Worm (Caenorhabditis elegans): Measurements from ENCODE around the gene mec-14.
A peak's percentile ranks its signal among the peaks of the same experiment; 100 is the strongest.

The mec-14 gene

ce11 chrIII:7198838-7199237, 6.0 kb upstream of the mec-14 start, which contains the start of gene pfd-5 (continued):
- TF ChIP-seq lin-15B (tag; optimal IDR thresholded peaks at IDR 0.05) = peak; percentile 25
- TF ChIP-seq nhr-19 (GFP tag; conservative IDR thresholded peaks at IDR 0.05) = peak; percentile 77
- TF ChIP-seq nhr-12 (tag; optimal IDR thresholded peaks at IDR 0.05) = no peak
- peak; percentile 77 for TF ChIP-seq dsc-1 (tag; optimal IDR thresholded peaks at IDR 0.05)
- TF ChIP-seq alr-1 (tag; optimal IDR thresholded peaks at IDR 0.05; ENCODE audit: borderline replicate concordance) = no peak
- TF ChIP-seq lin-35 (GFP tag; optimal IDR thresholded peaks at IDR 0.05) = peak; percentile 96 to 97
- TF ChIP-seq tbx-2 (tag; optimal IDR thresholded peaks at IDR 0.05) = peak; percentile 81
- peak; percentile 72 for TF ChIP-seq swsn-7 (tag; optimal IDR thresholded peaks at IDR 0.05)
- peak; percentile 4 for TF ChIP-seq pag-3 (tag; optimal IDR thresholded peaks at IDR 0.05; ENCODE audit: borderline replicate concordance, insufficient read depth)
- peak; percentile 74 for TF ChIP-seq snu-23 (GFP tag; optimal IDR thresholded peaks at IDR 0.05)
- TF ChIP-seq C34B4.2 (tag; optimal IDR thresholded peaks at IDR 0.05) = no peak

- TF ChIP-seq zip-4 (GFP tag; optimal IDR thresholded peaks at IDR 0.05) (no peak), jun-1 (tag; optimal IDR thresholded peaks at IDR 0.05) (no peak), nhr-77 (tag; optimal IDR thresholded peaks at IDR 0.05) (no peak), mdl-1 (tag; optimal IDR thresholded peaks at IDR 0.05) (no peak)
Measured at ce11 chrIII:7197973-7198372, 5.2 kb upstream of the mec-14 start, which contains the start of gene exos-9. TSS of gene exos-9 (minus strand) at chrIII:7198073.

- TF ChIP-seq fkh-8 (tag; optimal IDR thresholded peaks at IDR 0.05) (no peak), unc-62 (GFP tag; optimal IDR thresholded peaks at IDR 0.05) (no peak), efl-1 (optimal IDR thresholded peaks at IDR 0.05) (no peak), efl-1 (GFP tag; optimal IDR thresholded peaks at IDR 0.05 in 1 of 2) (peak in 1 of 2 experiments; percentile 49), F16B12.6 (tag; optimal IDR thresholded peaks at IDR 0.05) (no peak)
Measured at ce11 chrIII:7195325-7195724, 2.5 kb upstream of the mec-14 start, which contains the start of gene F37C12.18. TSS of gene F37C12.18 (minus strand) at chrIII:7195425.

ce11 chrIII:7189581-7190128, 3.1 kb downstream of the mec-14 start, which contains the start of gene rps-21:
TSS of gene rps-21 (minus strand) at chrIII:7189631.
- no peak for TF ChIP-seq Y116A8C.19 (tag; optimal IDR thresholded peaks at IDR 0.05; ENCODE audit: borderline replicate concordance)
- peak; percentile 47 for TF ChIP-seq lir-3 (tag; optimal IDR thresholded peaks at IDR 0.05; ENCODE audit: poor library complexity)
- TF ChIP-seq dsc-1 (tag; optimal IDR thresholded peaks at IDR 0.05) = peak; percentile 74
- TF ChIP-seq ceh-8 (GFP tag; optimal IDR thresholded peaks at IDR 0.05) = no peak
- TF ChIP-seq C16A3.4 (tag; optimal IDR thresholded peaks at IDR 0.05) = peak; percentile 91
- peak; percentile 70 for TF ChIP-seq blmp-1 (tag; optimal IDR thresholded peaks at IDR 0.05)
- peak; percentile 79 for TF ChIP-seq nhr-77 (tag; optimal IDR thresholded peaks at IDR 0.05)
- peak; percentile 55 for TF ChIP-seq snpc-4 (tag; optimal IDR thresholded peaks at IDR 0.05)
- peak; percentile 27 for TF ChIP-seq zip-4 (GFP tag; optimal IDR thresholded peaks at IDR 0.05)
- TF ChIP-seq nhr-237 (tag; optimal IDR thresholded peaks at IDR 0.05) = peak; percentile 55
- peak; percentile 71 for TF ChIP-seq C04F5.9 (tag; optimal IDR thresholded peaks at IDR 0.05)
- peak; percentile 88 for TF ChIP-seq xbp-1 (tag; optimal IDR thresholded peaks at IDR 0.05)
- TF ChIP-seq aha-1 (tag; optimal IDR thresholded peaks at IDR 0.05) = no peak
- peak; percentile 83 for TF ChIP-seq lin-15B (tag; optimal IDR thresholded peaks at IDR 0.05)
- TF ChIP-seq ceh-82 (tag; optimal IDR thresholded peaks at IDR 0.05) = peak; percentile 59 to 94 (median 78)
- no peak for TF ChIP-seq zag-1 (tag; optimal IDR thresholded peaks at IDR 0.05)
- TF ChIP-seq dpl-1 (GFP tag; optimal IDR thresholded peaks at IDR 0.05) = peak; percentile 73 to 84 (median 82)
- no peak for TF ChIP-seq C34B4.2 (tag; optimal IDR thresholded peaks at IDR 0.05)
- peak in 1 of 2 experiments; percentile 59 for TF ChIP-seq ztf-11 (tag; optimal IDR thresholded peaks at IDR 0.05)
- peak in 1 of 2 experiments; percentile 48 for TF ChIP-seq mdl-1 (tag; optimal IDR thresholded peaks at IDR 0.05)
- peak; percentile 82 for TF ChIP-seq rnt-1 (tag; optimal IDR thresholded peaks at IDR 0.05)
- peak; percentile 70 for TF ChIP-seq unc-130 (tag; optimal IDR thresholded peaks at IDR 0.05)
- peak; percentile 86 to 88 for TF ChIP-seq efl-1 (optimal IDR thresholded peaks at IDR 0.05)
- peak; percentile 78 to 98 for TF ChIP-seq efl-1 (GFP tag; optimal IDR thresholded peaks at IDR 0.05 in 1 of 2)
- no peak for TF ChIP-seq nhr-12 (tag; optimal IDR thresholded peaks at IDR 0.05)
- TF ChIP-seq sup-37 (GFP tag; optimal IDR thresholded peaks at IDR 0.05) = no peak
- peak; percentile 60 for TF ChIP-seq pax-3 (tag; optimal IDR thresholded peaks at IDR 0.05)
- peak; percentile 63 for TF ChIP-seq grh-1 (GFP tag; IDR thresholded peaks at IDR 0.05)
- peak; percentile 12 for TF ChIP-seq fkh-10 (GFP tag; optimal IDR thresholded peaks at IDR 0.05)
- no peak for TF ChIP-seq sptf-1 (tag; optimal IDR thresholded peaks at IDR 0.05)
- no peak for TF ChIP-seq mef-2 (tag; optimal IDR thresholded peaks at IDR 0.05)
- TF ChIP-seq nhr-85 (tag) = peak; percentile 91
- TF ChIP-seq F16B12.6 (tag; optimal IDR thresholded peaks at IDR 0.05) = peak; percentile 30
- peak; percentile 84 to 92 for TF ChIP-seq lin-35 (GFP tag; optimal IDR thresholded peaks at IDR 0.05)
- no peak for TF ChIP-seq efl-3 (GFP tag; optimal IDR thresholded peaks at IDR 0.05)
